Fruit fly (Drosophila melanogaster) whole organism, embryonic: ENCODE results near the gene Arv1.
A peak's percentile ranks its signal among the peaks of the same experiment; 100 is the strongest.

Source experiments
- Abd-B ChIP-seq: fragments of 200-800 bp; sonication (Bioruptor generic); optimal IDR thresholded peaks from 2 replicates; lab custom pipeline; 2018; ENCODE audit warnings: missing biosample characterization, mild to moderate bottlenecking, missing genetic modification characterization, moderate library complexity
- Adf1 ChIP-seq: fragments of 200-800 bp; sonication (Bioruptor generic); IDR thresholded peaks from 2 replicates; pipeline ENCODE4 v1.3.6; 2022; ENCODE audit warnings: missing biosample characterization, missing genetic modification characterization
- Blimp-1 ChIP-seq: fragments of 200-800 bp; sonication (Bioruptor generic); optimal IDR thresholded peaks from 3 replicates; lab custom pipeline; 2018; ENCODE audit warnings: missing biosample characterization, missing genetic modification characterization, mild to moderate bottlenecking, moderate library complexity, missing genetic modification reagents
- Bteb2 ChIP-seq: fragments of 200-800 bp; sonication (Bioruptor generic); optimal IDR thresholded peaks from 2 replicates; lab custom pipeline; 2016; ENCODE audit warnings: missing biosample characterization, missing genetic modification characterization
- CG10209 ChIP-seq: fragments of 200-800 bp; sonication (Bioruptor generic); optimal IDR thresholded peaks from 3 replicates; lab custom pipeline; 2017; ENCODE audit warnings: missing biosample characterization, mild to moderate bottlenecking, missing genetic modification characterization, missing genetic modification reagents
- CG10565 ChIP-seq: fragments of 200-800 bp; sonication (Bioruptor generic); optimal IDR thresholded peaks from 3 replicates; lab custom pipeline; 2016; ENCODE audit warnings: missing biosample characterization, mild to moderate bottlenecking, missing genetic modification characterization
- CG10979 ChIP-seq: fragments of 200-800 bp; sonication (Bioruptor generic); optimal IDR thresholded peaks from 2 replicates; lab custom pipeline; 2018; ENCODE audit warnings: missing biosample characterization, mild to moderate bottlenecking, missing genetic modification characterization, moderate library complexity
- CG14860 ChIP-seq: fragments of 200-800 bp; sonication (Bioruptor generic); IDR thresholded peaks from 3 replicates; pipeline ENCODE4 v1.3.6; 2022; ENCODE audit warnings: missing biosample characterization, missing genetic modification characterization; ENCODE audit not compliant: partially characterized antibody
- CG15269 ChIP-seq: fragments of 200-800 bp; sonication (Bioruptor generic); optimal IDR thresholded peaks from 2 replicates; lab custom pipeline; 2018; ENCODE audit warnings: missing biosample characterization, mild to moderate bottlenecking, missing genetic modification characterization, moderate library complexity
- CG1602 ChIP-seq: fragments of 200-800 bp; sonication (Bioruptor generic); optimal IDR thresholded peaks from 3 replicates; lab custom pipeline; 2016; ENCODE audit warnings: missing biosample characterization, missing genetic modification characterization
- CG5953 ChIP-seq: fragments of 200-800 bp; sonication (Bioruptor generic); IDR thresholded peaks from 2 replicates; pipeline ENCODE4 v1.3.6; 2022; ENCODE audit warnings: missing biosample characterization, missing genetic modification characterization
- CG6854 ChIP-seq: fragments of 200-800 bp; sonication (Bioruptor generic); optimal IDR thresholded peaks from 3 replicates; lab custom pipeline; 2017; ENCODE audit warnings: missing biosample characterization, mild to moderate bottlenecking, missing genetic modification characterization
- CG8388 ChIP-seq: fragments of 200-800 bp; sonication (Bioruptor generic); optimal IDR thresholded peaks from 2 replicates; lab custom pipeline; 2019; ENCODE audit warnings: missing biosample characterization, mild to moderate bottlenecking, missing genetic modification characterization, moderate library complexity
- CG9817 ChIP-seq: fragments of 200-800 bp; sonication (Bioruptor generic); optimal IDR thresholded peaks from 2 replicates; lab custom pipeline; 2018; ENCODE audit warnings: missing biosample characterization, mild to moderate bottlenecking, missing genetic modification characterization, moderate library complexity
- CG9876 ChIP-seq: fragments of 200-800 bp; sonication (Bioruptor generic); optimal IDR thresholded peaks from 2 replicates; lab custom pipeline; 2016; ENCODE audit warnings: missing biosample characterization, missing genetic modification characterization
- Camta ChIP-seq: fragments of 200-800 bp; sonication (Bioruptor generic); optimal IDR thresholded peaks from 2 replicates; lab custom pipeline; 2016; ENCODE audit warnings: missing biosample characterization, missing genetic modification characterization
- CkIIα-i1 ChIP-seq: fragments of 200-800 bp; sonication (Bioruptor generic); IDR thresholded peaks from 2 replicates; pipeline ENCODE4 v1.3.6; 2022; ENCODE audit warnings: missing biosample characterization, missing genetic modification characterization
- CoRest ChIP-seq: fragments of 200-800 bp; sonication (Bioruptor generic); optimal IDR thresholded peaks from 3 replicates; lab custom pipeline; 2018; ENCODE audit warnings: missing biosample characterization, mild to moderate bottlenecking, missing genetic modification characterization, moderate library complexity
- D ChIP-seq, 2 experiments: fragments of 200-800 bp in 1 of 2; fragments of >200 bp in 1 of 2; sonication (Bioruptor generic) in 1 of 2; optimal IDR thresholded peaks; 2 replicates in 1 of 2; 3 replicates in 1 of 2; lab custom pipeline; 2017; ENCODE audit warnings: mild to moderate bottlenecking in 1 of 2, missing biosample characterization in 1 of 2, missing genetic modification characterization in 1 of 2, missing genetic modification reagents in 1 of 2
- Kr ChIP-seq: fragments of 200-800 bp; sonication (Bioruptor generic); optimal IDR thresholded peaks from 2 replicates; lab custom pipeline; 2017; ENCODE audit warnings: missing biosample characterization, mild to moderate bottlenecking, missing genetic modification characterization
- Lpt ChIP-seq: fragments of >200 bp; optimal IDR thresholded peaks from 2 replicates; lab custom pipeline; 2018; ENCODE audit warnings: missing biosample characterization, missing genetic modification characterization
- Mrtf ChIP-seq: fragments of 200-800 bp; sonication (Bioruptor generic); IDR thresholded peaks from 3 replicates; pipeline ENCODE4 v1.3.6; 2022; ENCODE audit warnings: missing biosample characterization, missing genetic modification characterization
- NfI ChIP-seq: fragments of 200-800 bp; sonication (Bioruptor generic); optimal IDR thresholded peaks from 3 replicates; lab custom pipeline; 2018; ENCODE audit warnings: missing biosample characterization, mild to moderate bottlenecking, missing genetic modification characterization, moderate library complexity
- Oli ChIP-seq: fragments of 200-800 bp; sonication (Bioruptor generic); optimal IDR thresholded peaks from 2 replicates; lab custom pipeline; 2018; ENCODE audit warnings: missing biosample characterization, mild to moderate bottlenecking, missing genetic modification characterization, moderate library complexity
- Pdp1 ChIP-seq, 2 experiments: fragments of 200-800 bp; sonication (Bioruptor generic); optimal IDR thresholded peaks; 3 replicates each; lab custom pipeline; 2016; ENCODE audit warnings: missing biosample characterization in 2 of 2, missing genetic modification characterization in 2 of 2, mild to moderate bottlenecking in 1 of 2, moderate library complexity in 1 of 2
- Sry-δ ChIP-seq: fragments of 200-800 bp; sonication (Bioruptor generic); optimal IDR thresholded peaks from 2 replicates; lab custom pipeline; 2016; ENCODE audit warnings: missing biosample characterization, missing genetic modification characterization
- TFAM ChIP-seq: fragments of 200-800 bp; sonication (Bioruptor generic); optimal IDR thresholded peaks from 2 replicates; lab custom pipeline; 2017; ENCODE audit warnings: missing biosample characterization, missing genetic modification characterization, inconsistent platforms
- abd-A ChIP-seq: fragments of 200-800 bp; sonication (Bioruptor generic); optimal IDR thresholded peaks from 3 replicates; lab custom pipeline; 2019; ENCODE audit warnings: missing biosample characterization, mild to moderate bottlenecking, missing genetic modification characterization, moderate library complexity
- da ChIP-seq: fragments of 200-800 bp; sonication (Bioruptor generic); optimal IDR thresholded peaks from 2 replicates; lab custom pipeline; 2016; ENCODE audit warnings: missing biosample characterization, missing genetic modification characterization
- disco-r ChIP-seq: fragments of 200-800 bp; sonication (Bioruptor generic); optimal IDR thresholded peaks from 2 replicates; lab custom pipeline; 2016; ENCODE audit warnings: missing biosample characterization, missing genetic modification characterization
- en ChIP-seq: fragments of 200-800 bp; sonication (Bioruptor generic); optimal IDR thresholded peaks from 2 replicates; lab custom pipeline; 2016; ENCODE audit warnings: missing biosample characterization, missing genetic modification characterization
- gce ChIP-seq: fragments of 200-800 bp; sonication (Bioruptor generic); IDR thresholded peaks from 3 replicates; pipeline ENCODE4 v1.3.6; 2022; ENCODE audit warnings: missing biosample characterization, missing genetic modification characterization
- inv ChIP-seq: fragments of 200-800 bp; sonication (Bioruptor generic); IDR thresholded peaks from 2 replicates; pipeline ENCODE4 v1.3.6; 2022; ENCODE audit warnings: missing biosample characterization, missing genetic modification characterization; ENCODE audit not compliant: partially characterized antibody
- jumu ChIP-seq: fragments of 200-800 bp; sonication (Bioruptor generic); optimal IDR thresholded peaks from 3 replicates; lab custom pipeline; 2016; ENCODE audit warnings: missing biosample characterization, missing genetic modification characterization
- knrl ChIP-seq: fragments of 200-800 bp; sonication (Bioruptor generic); IDR thresholded peaks from 3 replicates; pipeline ENCODE4 v1.3.6; 2022; ENCODE audit warnings: missing biosample characterization, missing genetic modification characterization; ENCODE audit not compliant: partially characterized antibody
- mirr ChIP-seq: fragments of 200-800 bp; sonication (Bioruptor generic); optimal IDR thresholded peaks from 3 replicates; lab custom pipeline; 2018; ENCODE audit warnings: missing biosample characterization, mild to moderate bottlenecking, missing genetic modification characterization
- phol ChIP-seq: fragments of 200-800 bp; sonication (Bioruptor generic); optimal IDR thresholded peaks from 3 replicates; lab custom pipeline; 2018; ENCODE audit warnings: missing biosample characterization, mild to moderate bottlenecking, missing genetic modification characterization, moderate library complexity
- ranshi ChIP-seq: fragments of 200-800 bp; sonication (Bioruptor generic); IDR thresholded peaks from 2 replicates; pipeline ENCODE4 v1.3.6; 2022; ENCODE audit warnings: missing biosample characterization, missing genetic modification characterization
- sens ChIP-seq: fragments of 200-800 bp; sonication (Bioruptor generic); peaks from one replicate; lab custom pipeline; 2016; ENCODE audit warnings: missing biosample characterization, missing genetic modification characterization
- sens-2 ChIP-seq: fragments of 200-800 bp; sonication (Bioruptor generic); IDR thresholded peaks from 2 replicates; pipeline ENCODE4 v1.3.6; 2022; ENCODE audit warnings: missing biosample characterization, missing genetic modification characterization
- sna ChIP-seq: fragments of 200-800 bp; sonication (Bioruptor generic); IDR thresholded peaks from 2 replicates; pipeline ENCODE4 v1.3.6; 2022; ENCODE audit warnings: missing biosample characterization, missing genetic modification characterization; ENCODE audit not compliant: partially characterized antibody
- so ChIP-seq: fragments of 200-800 bp; sonication (Bioruptor generic); IDR thresholded peaks from 3 replicates; pipeline ENCODE4 v1.3.6; 2022; ENCODE audit warnings: missing biosample characterization, missing genetic modification characterization
- ssp ChIP-seq: fragments of 200-800 bp; sonication (Bioruptor generic); IDR thresholded peaks from 2 replicates; pipeline ENCODE4 v1.3.6; 2022; ENCODE audit warnings: missing biosample characterization, missing genetic modification characterization
- tio ChIP-seq: fragments of 200-800 bp; sonication (Bioruptor generic); optimal IDR thresholded peaks from 2 replicates; lab custom pipeline; 2017; ENCODE audit warnings: missing biosample characterization, missing genetic modification characterization, inconsistent platforms
- unc-4 ChIP-seq: fragments of 200-800 bp; sonication (Bioruptor generic); IDR thresholded peaks from 2 replicates; pipeline ENCODE4 v1.3.6; 2022; ENCODE audit warnings: missing biosample characterization, missing genetic modification characterization; ENCODE audit not compliant: partially characterized antibody
- usp ChIP-seq: fragments of >200 bp; optimal IDR thresholded peaks from 2 replicates; lab custom pipeline; 2017; ENCODE audit warnings: missing biosample characterization, missing genetic modification characterization
- wek ChIP-seq: fragments of 200-800 bp; sonication (Bioruptor generic); optimal IDR thresholded peaks from 3 replicates; lab custom pipeline; 2018; ENCODE audit warnings: missing biosample characterization, mild to moderate bottlenecking, missing genetic modification characterization, moderate library complexity
- z ChIP-seq: fragments of 200-800 bp; sonication (Bioruptor generic); IDR thresholded peaks from 3 replicates; pipeline ENCODE4 v1.3.6; 2022; ENCODE audit warnings: missing biosample characterization, missing genetic modification characterization

Gene Arv1

dm6 chr3L:21539245-21540196 lies 10.4 kb upstream of the Arv1 start, which contains the start of the genes COX8 and VhaM9.7-b (continued):
- TF ChIP-seq CG10209 (GFP tag; lab: Kevin White, UChicago) (no peak), disco-r (no peak), Oli (no peak), CG10979 (tag; lab: Kevin White, UChicago) (peak; percentile 37), Abd-B (no peak), sna (GFP tag; lab: Robert Waterston, UW) (no peak; the same call in 1 of the 2 replicates), CG9817 (tag; lab: Kevin White, UChicago) (no peak), CG8388 (GFP tag; lab: Kevin White, UChicago) (no peak), abd-A (tag; lab: Kevin White, UChicago) (no peak), sens (GFP tag; lab: Kevin White, UChicago) (peak; percentile 63), wek (GFP tag; lab: Kevin White, UChicago) (no peak), Pdp1 (GFP tag; optimal IDR thresholded peaks at IDR 0.05; lab: Kevin White, UChicago) (peak; percentile 51 to 99), Lpt (no peak), CG1602 (peak; percentile 65), ssp (GFP tag; lab: Robert Waterston, UW) (peak; percentile 45), CkIIα-i1 (no peak), tio (peak; percentile 27), usp (GFP tag; lab: Kevin White, UChicago) (no peak), Kr (GFP tag; lab: Kevin White, UChicago) (no peak), da (no peak), CG10565 (GFP tag; lab: Kevin White, UChicago) (no peak), Sry-δ (peak; percentile 93), Camta (peak; percentile 36), Bteb2 (GFP tag; lab: Kevin White, UChicago) (no peak), CoRest (no peak), z (GFP tag; lab: Robert Waterston, UW) (no peak), gce (GFP tag; lab: Robert Waterston, UW) (no peak), CG5953 (GFP tag; lab: Robert Waterston, UW) (no peak), CG14860 (GFP tag; lab: Robert Waterston, UW) (peak; percentile 61; the same call in 1 of the 3 replicates), sens-2 (no peak), so (GFP tag; lab: Robert Waterston, UW) (no peak), CG15269 (tag; lab: Kevin White, UChicago) (no peak), Blimp-1 (GFP tag; lab: Kevin White, UChicago) (no peak), jumu (GFP tag; lab: Kevin White, UChicago) (peak; percentile 44), TFAM (no peak), Adf1 (no peak), CG9876 (peak; percentile 53), mirr (GFP tag; lab: Kevin White, UChicago) (no peak), inv (GFP tag; lab: Robert Waterston, UW) (peak; percentile 65; the same call in 1 of the 2 replicates), NfI (GFP tag; lab: Kevin White, UChicago) (peak; percentile 65), unc-4 (GFP tag; lab: Robert Waterston, UW) (peak; percentile 62), D (optimal IDR thresholded peaks at IDR 0.05; lab: Kevin White, UChicago) (no peak), D (GFP tag; optimal IDR thresholded peaks at IDR 0.05; lab: Kevin White, UChicago) (no peak), Mrtf (GFP tag; lab: Robert Waterston, UW) (no peak), en (GFP tag; lab: Kevin White, UChicago) (no peak), phol (tag; lab: Kevin White, UChicago) (peak; percentile 77), knrl (GFP tag; lab: Robert Waterston, UW) (peak; percentile 74), ranshi (peak; percentile 73), CG6854 (GFP tag; lab: Kevin White, UChicago) (no peak)
